Worm (Caenorhabditis elegans): ENCODE results near the gene H14N18.4.

DNA sequence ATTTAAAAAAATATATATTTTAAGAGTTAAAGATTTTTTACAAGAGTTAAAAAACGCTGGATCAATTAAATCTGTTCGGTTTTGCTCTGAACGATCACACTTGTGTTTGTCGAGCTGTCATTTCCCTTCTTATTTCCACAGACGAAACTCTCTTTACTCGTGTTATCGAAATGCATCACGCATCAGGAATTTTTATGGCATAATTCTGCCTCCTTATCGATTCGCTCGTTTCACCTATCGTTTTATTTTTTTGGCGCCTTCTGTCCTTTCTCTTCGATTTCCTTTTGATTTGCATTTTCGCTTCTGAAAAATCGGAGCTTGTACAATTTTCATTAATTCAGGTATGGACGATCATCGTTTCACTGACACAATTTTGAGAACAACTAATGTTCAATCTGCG lies 19.6 kb upstream of the H14N18.4 start:
- no peak for TF ChIP-seq lin-40 (tag; optimal IDR thresholded peaks at IDR 0.05)
- no peak for TF ChIP-seq sea-2 (GFP tag; IDR thresholded peaks at IDR 0.05)
- TF ChIP-seq rec-8 (tag; optimal IDR thresholded peaks at IDR 0.05): no peak
- no peak for TF ChIP-seq lsy-27 (tag; optimal IDR thresholded peaks at IDR 0.05; ENCODE audit: borderline replicate concordance, insufficient read depth)
- TF ChIP-seq ztf-3 (GFP tag; optimal IDR thresholded peaks at IDR 0.05): no peak
